Fruit fly (Drosophila melanogaster) whole organism, embryonic: ENCODE results near the gene COX5B.

ENCODE experiments used
- Ada2b ChIP-seq: fragments of 200-800 bp; sonication (Bioruptor generic); IDR thresholded peaks from 2 replicates; pipeline ENCODE4 v1.3.6; 2022; ENCODE audit warnings: missing biosample characterization, missing genetic modification characterization
- B-H2 ChIP-seq: fragments of 200-800 bp; sonication (Bioruptor generic); optimal IDR thresholded peaks from 2 replicates; lab custom pipeline; 2018; ENCODE audit warnings: missing biosample characterization, mild to moderate bottlenecking, missing genetic modification characterization
- CG10274 ChIP-seq: fragments of 200-800 bp; sonication (Bioruptor generic); optimal IDR thresholded peaks from 3 replicates; lab custom pipeline; 2017; ENCODE audit warnings: missing biosample characterization, mild to moderate bottlenecking, missing genetic modification characterization
- CG1233 ChIP-seq: fragments of 200-800 bp; sonication (Bioruptor generic); optimal IDR thresholded peaks from 4 replicates; lab custom pipeline; 2018; ENCODE audit warnings: missing biosample characterization, mild to moderate bottlenecking, missing genetic modification characterization
- CG13123 ChIP-seq: fragments of 200-800 bp; sonication (Bioruptor generic); optimal IDR thresholded peaks from 2 replicates; lab custom pipeline; 2016; ENCODE audit warnings: missing biosample characterization, missing genetic modification characterization
- CG13424 ChIP-seq: fragments of 200-800 bp; sonication (Bioruptor generic); optimal IDR thresholded peaks from 2 replicates; lab custom pipeline; 2019; ENCODE audit warnings: missing biosample characterization, mild to moderate bottlenecking, missing genetic modification characterization, moderate library complexity
- CG13775 ChIP-seq: fragments of 200-800 bp; sonication (Bioruptor generic); optimal IDR thresholded peaks from 3 replicates; lab custom pipeline; 2017; ENCODE audit warnings: missing biosample characterization, mild to moderate bottlenecking, missing genetic modification characterization
- CG14014 ChIP-seq: fragments of 200-800 bp; sonication (Bioruptor generic); IDR thresholded peaks from 2 replicates; pipeline ENCODE4 v1.3.6; 2022; ENCODE audit warnings: missing biosample characterization, missing genetic modification characterization
- CG14441 ChIP-seq: fragments of 200-800 bp; sonication (Bioruptor generic); IDR thresholded peaks from 2 replicates; pipeline ENCODE4 v1.3.6; 2022; ENCODE audit warnings: missing biosample characterization, missing genetic modification characterization
- CG17385 ChIP-seq: fragments of 200-800 bp; sonication (Bioruptor generic); optimal IDR thresholded peaks from 3 replicates; lab custom pipeline; 2018; ENCODE audit warnings: missing biosample characterization, mild to moderate bottlenecking, missing genetic modification characterization
- CG18476 ChIP-seq: fragments of 200-800 bp; sonication (Bioruptor generic); optimal IDR thresholded peaks from 2 replicates; lab custom pipeline; 2016; ENCODE audit warnings: missing biosample characterization, mild to moderate bottlenecking, missing genetic modification characterization
- CG2116 ChIP-seq: fragments of 200-800 bp; sonication (Bioruptor generic); optimal IDR thresholded peaks from 3 replicates; lab custom pipeline; 2018; ENCODE audit warnings: missing biosample characterization, mild to moderate bottlenecking, missing genetic modification characterization
- CG31441 ChIP-seq: fragments of 200-800 bp; sonication (Bioruptor generic); IDR thresholded peaks from 2 replicates; pipeline ENCODE4 v1.3.6; 2022; ENCODE audit warnings: missing biosample characterization, missing genetic modification characterization
- CG32772 ChIP-seq: fragments of 200-800 bp; sonication (Bioruptor generic); IDR thresholded peaks from 2 replicates; pipeline ENCODE4 v1.3.6; 2022; ENCODE audit warnings: missing biosample characterization, missing genetic modification characterization
- CG33213 ChIP-seq: fragments of 200-800 bp; sonication (Bioruptor generic); optimal IDR thresholded peaks from 3 replicates; lab custom pipeline; 2016; ENCODE audit warnings: missing biosample characterization, missing genetic modification characterization
- CG33557 ChIP-seq: fragments of 200-800 bp; sonication (Bioruptor generic); optimal IDR thresholded peaks from 2 replicates; lab custom pipeline; 2019; ENCODE audit warnings: missing biosample characterization, mild to moderate bottlenecking, missing genetic modification characterization, moderate library complexity
- CG3838 ChIP-seq: fragments of 200-800 bp; sonication (Bioruptor generic); optimal IDR thresholded peaks from 3 replicates; lab custom pipeline; 2016; ENCODE audit warnings: missing biosample characterization, missing genetic modification characterization
- CG6175 ChIP-seq: fragments of 200-800 bp; sonication (Bioruptor generic); IDR thresholded peaks from 3 replicates; pipeline ENCODE4 v1.3.6; 2022; ENCODE audit warnings: missing biosample characterization, missing genetic modification characterization
- CG7839 ChIP-seq: fragments of 200-800 bp; sonication (Bioruptor generic); optimal IDR thresholded peaks from 3 replicates; lab custom pipeline; 2018; ENCODE audit warnings: missing biosample characterization, mild to moderate bottlenecking, missing genetic modification characterization, moderate library complexity
- CG8290 ChIP-seq, 3 experiments: fragments of 200-800 bp; sonication (Bioruptor generic); optimal IDR thresholded peaks; 2 replicates each; lab custom pipeline; 2016 to 2019; ENCODE audit warnings: missing biosample characterization in 3 of 3, missing genetic modification characterization in 3 of 3, mild to moderate bottlenecking in 2 of 3, moderate library complexity in 1 of 3
- CG8924 ChIP-seq: fragments of 200-800 bp; optimal IDR thresholded peaks from 3 replicates; lab custom pipeline; 2019; ENCODE audit warnings: missing biosample characterization, mild to moderate bottlenecking, missing genetic modification characterization, moderate library complexity
- CG9215 ChIP-seq: fragments of 200-800 bp; sonication (Bioruptor generic); IDR thresholded peaks from 2 replicates; pipeline ENCODE4 v1.3.6; 2022; ENCODE audit warnings: missing biosample characterization, missing genetic modification characterization
- Dip2 ChIP-seq: fragments of 200-800 bp; sonication (Bioruptor generic); IDR thresholded peaks from 2 replicates; pipeline ENCODE4 v1.3.6; 2022; ENCODE audit warnings: missing biosample characterization, missing genetic modification characterization
- Dref ChIP-seq: fragments of 200-800 bp; sonication (Bioruptor generic); IDR thresholded peaks from 2 replicates; pipeline ENCODE4 v1.3.6; 2022; ENCODE audit warnings: missing biosample characterization, missing genetic modification characterization
- Fer2 ChIP-seq: fragments of 200-800 bp; sonication (Bioruptor generic); optimal IDR thresholded peaks from 2 replicates; lab custom pipeline; 2018; ENCODE audit warnings: missing biosample characterization, mild to moderate bottlenecking, missing genetic modification characterization, moderate library complexity
- HmgD ChIP-seq: fragments of 200-800 bp; sonication (Bioruptor generic); optimal IDR thresholded peaks from 3 replicates; lab custom pipeline; 2016; ENCODE audit warnings: missing biosample characterization, missing genetic modification characterization
- Hmr ChIP-seq: fragments of 200-800 bp; sonication (Bioruptor generic); optimal IDR thresholded peaks from 3 replicates; lab custom pipeline; 2017; ENCODE audit warnings: mild to moderate bottlenecking, missing biosample characterization, missing genetic modification reagents, missing genetic modification characterization
- Med ChIP-seq: fragments of 200-800 bp; sonication (Bioruptor generic); peaks from one replicate; lab custom pipeline; 2016; ENCODE audit warnings: missing biosample characterization, missing genetic modification characterization, mild to moderate bottlenecking, inconsistent platforms, moderate library complexity
- PHDP ChIP-seq: fragments of 200-800 bp; sonication (Bioruptor generic); optimal IDR thresholded peaks from 3 replicates; lab custom pipeline; 2018; ENCODE audit warnings: missing biosample characterization, mild to moderate bottlenecking, missing genetic modification characterization, moderate library complexity
- Sox102F ChIP-seq: fragments of 200-800 bp; sonication (Bioruptor generic); optimal IDR thresholded peaks from 2 replicates; lab custom pipeline; 2018; ENCODE audit warnings: missing biosample characterization, mild to moderate bottlenecking, missing genetic modification characterization, moderate library complexity
- TFAM ChIP-seq: fragments of 200-800 bp; sonication (Bioruptor generic); optimal IDR thresholded peaks from 2 replicates; lab custom pipeline; 2017; ENCODE audit warnings: missing biosample characterization, missing genetic modification characterization, inconsistent platforms
- ara ChIP-seq: fragments of 200-800 bp; sonication (Bioruptor generic); IDR thresholded peaks from 2 replicates; pipeline ENCODE4 v1.3.6; 2022; ENCODE audit warnings: missing biosample characterization, missing genetic modification characterization
- br ChIP-seq: fragments of >200 bp; optimal IDR thresholded peaks from 2 replicates; lab custom pipeline; 2017
- crp ChIP-seq, 2 experiments: fragments of 200-800 bp; sonication (Bioruptor generic); optimal IDR thresholded peaks; 2 replicates in 1 of 2; 3 replicates in 1 of 2; lab custom pipeline; 2017; ENCODE audit warnings: missing biosample characterization in 2 of 2, missing genetic modification characterization in 2 of 2, mild to moderate bottlenecking in 1 of 2, moderate library complexity in 1 of 2
- dm ChIP-seq: fragments of 200-800 bp; sonication (Bioruptor generic); optimal IDR thresholded peaks from 3 replicates; lab custom pipeline; 2016; ENCODE audit warnings: missing biosample characterization, missing genetic modification characterization
- fru ChIP-seq: fragments of >200 bp; optimal IDR thresholded peaks from 2 replicates; lab custom pipeline; 2017
- grau ChIP-seq: fragments of 200-800 bp; optimal IDR thresholded peaks from 3 replicates; lab custom pipeline; 2019; ENCODE audit warnings: missing biosample characterization, mild to moderate bottlenecking, missing genetic modification characterization, moderate library complexity
- jumu ChIP-seq: fragments of 200-800 bp; sonication (Bioruptor generic); optimal IDR thresholded peaks from 3 replicates; lab custom pipeline; 2016; ENCODE audit warnings: missing biosample characterization, missing genetic modification characterization
- org-1 ChIP-seq: fragments of 200-800 bp; sonication (Bioruptor generic); optimal IDR thresholded peaks from 2 replicates; lab custom pipeline; 2017; ENCODE audit warnings: missing biosample characterization, missing genetic modification characterization
- pan ChIP-seq, 4 experiments: fragments of >200 bp in 3 of 4; fragments of 200-800 bp in 1 of 4; sonication (Bioruptor generic) in 1 of 4; optimal IDR thresholded peaks in 3 of 4; IDR thresholded peaks in 1 of 4; 2 replicates each; pipeline versions ENCODE4 v1.3.6 to Lab custom; 2017 to 2022; ENCODE audit warnings: missing biosample characterization in 2 of 4, missing genetic modification characterization in 2 of 4, mixed read lengths in 1 of 4
- repo ChIP-seq: fragments of 200-800 bp; sonication (Bioruptor generic); optimal IDR thresholded peaks from 2 replicates; lab custom pipeline; 2016; ENCODE audit warnings: missing biosample characterization, missing genetic modification characterization
- sens-2 ChIP-seq: fragments of 200-800 bp; sonication (Bioruptor generic); IDR thresholded peaks from 2 replicates; pipeline ENCODE4 v1.3.6; 2022; ENCODE audit warnings: missing biosample characterization, missing genetic modification characterization
- shn ChIP-seq: fragments of 200-800 bp; sonication (Bioruptor generic); optimal IDR thresholded peaks from 3 replicates; lab custom pipeline; 2016; ENCODE audit warnings: missing biosample characterization, missing genetic modification characterization
- sisA ChIP-seq: fragments of 200-800 bp; sonication (Bioruptor generic); IDR thresholded peaks from 2 replicates; pipeline ENCODE4 v1.3.6; 2022; ENCODE audit warnings: missing biosample characterization, missing genetic modification characterization
- sr ChIP-seq: fragments of 200-800 bp; sonication (Bioruptor generic); IDR thresholded peaks from 3 replicates; pipeline ENCODE4 v1.3.6; 2022; ENCODE audit warnings: missing biosample characterization, missing genetic modification characterization
- tll ChIP-seq, 2 experiments: fragments of 200-800 bp in 1 of 2; fragments of >200 bp in 1 of 2; sonication (Bioruptor generic) in 1 of 2; optimal IDR thresholded peaks; 2 replicates each; lab custom pipeline; 2017 to 2019; ENCODE audit warnings: missing biosample characterization in 2 of 2, missing genetic modification characterization in 2 of 2, mild to moderate bottlenecking in 1 of 2, moderate library complexity in 1 of 2
- tx ChIP-seq: fragments of 200-800 bp; sonication (Bioruptor generic); optimal IDR thresholded peaks from 2 replicates; lab custom pipeline; 2016; ENCODE audit warnings: missing biosample characterization, missing genetic modification characterization
- unc-4 ChIP-seq: fragments of 200-800 bp; sonication (Bioruptor generic); IDR thresholded peaks from 2 replicates; pipeline ENCODE4 v1.3.6; 2022; ENCODE audit warnings: missing biosample characterization, missing genetic modification characterization; ENCODE audit not compliant: partially characterized antibody

COX5B gene

DNA sequence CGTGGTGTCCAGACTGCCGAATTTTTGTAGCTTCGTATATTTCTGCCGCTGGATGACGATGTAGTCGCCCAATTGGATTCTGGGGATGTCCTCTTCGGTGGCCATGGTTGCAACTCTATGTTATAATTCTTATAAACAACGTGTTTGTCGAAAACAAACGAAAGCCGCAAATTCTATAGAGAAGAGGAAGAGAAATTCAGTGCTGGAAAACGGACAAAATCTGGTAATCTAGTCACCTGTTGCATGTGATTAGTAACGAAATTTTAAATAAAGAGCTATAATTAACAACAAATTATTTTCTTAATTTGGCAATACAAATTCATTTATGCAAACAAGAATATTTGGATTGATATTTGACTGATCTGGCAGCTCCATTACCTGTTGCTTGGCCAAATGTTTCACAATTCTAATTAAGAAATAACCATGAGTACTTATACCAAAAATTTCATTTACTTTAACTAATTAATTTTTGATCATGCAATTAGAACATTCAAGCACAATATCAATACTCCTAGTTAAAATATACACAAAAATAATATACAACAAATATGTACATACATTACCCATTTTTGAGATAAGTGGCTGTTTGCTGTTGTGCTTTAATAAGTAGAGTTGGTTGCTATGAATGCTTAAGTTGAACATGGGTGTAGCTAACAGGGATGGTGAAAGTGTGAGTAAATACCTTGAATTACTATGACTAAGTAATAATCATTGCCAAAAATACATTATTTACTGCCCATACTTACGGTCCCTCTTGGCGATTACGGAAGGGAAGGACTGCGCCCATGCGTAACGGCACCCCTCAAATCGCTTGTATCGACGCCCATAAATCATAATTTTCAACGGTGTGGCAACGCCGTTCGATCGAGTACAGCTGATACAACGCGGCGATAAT is 4.1 kb downstream of the COX5B start, which contains the start of the genes Trmt6 and Ent2 (continued):
- TF ChIP-seq TFAM (GFP tag; lab: Kevin White, UChicago) (peak; percentile 79), Dref (GFP tag; lab: Robert Waterston, UW) (peak; percentile 49), CG18476 (peak; percentile 87), org-1 (GFP tag; lab: Kevin White, UChicago) (peak; percentile 91), crp (GFP tag; optimal IDR thresholded peaks at IDR 0.05; lab: Kevin White, UChicago) (peak; percentile 48 to 85), ara (GFP tag; lab: Robert Waterston, UW) (peak; percentile 97), sisA (GFP tag; lab: Robert Waterston, UW) (peak; percentile 99), shn (GFP tag; lab: Kevin White, UChicago) (peak; percentile 96), CG6175 (GFP tag; lab: Robert Waterston, UW) (peak; percentile 96), Fer2 (tag; lab: Kevin White, UChicago) (peak; percentile 87), CG32772 (peak; percentile 98), CG14014 (GFP tag; lab: Robert Waterston, UW) (peak; percentile 97), Hmr (GFP tag; lab: Kevin White, UChicago) (peak; percentile 94), CG1233 (GFP tag; lab: Kevin White, UChicago) (peak; percentile 89), CG8290 (GFP tag; optimal IDR thresholded peaks at IDR 0.05; lab: Kevin White, UChicago) (peak; percentile 88), CG8290 (tag; optimal IDR thresholded peaks at IDR 0.05; lab: Kevin White, UChicago) (peak; percentile 58 to 99), dm (GFP tag; lab: Kevin White, UChicago) (peak; percentile 91), pan (optimal IDR thresholded peaks at IDR 0.05; lab: Kevin White, UChicago) (no peak), pan (GFP tag; optimal IDR thresholded peaks at IDR 0.05 in 1 of 2, IDR thresholded peaks at IDR 0.05 in 1 of 2) (peak in 1 of 2 experiments; percentile 98), CG3838 (GFP tag; lab: Kevin White, UChicago) (peak; percentile 89), repo (GFP tag; lab: Kevin White, UChicago) (peak; percentile 93), CG8924 (tag; lab: Kevin White, UChicago) (peak; percentile 92), CG31441 (peak; percentile 91), Sox102F (GFP tag; lab: Kevin White, UChicago) (peak; percentile 95), unc-4 (GFP tag; lab: Robert Waterston, UW) (no peak), PHDP (tag; lab: Kevin White, UChicago) (peak; percentile 91), fru (lab: Kevin White, UChicago) (no peak), CG10274 (peak; percentile 87), sr (GFP tag; lab: Robert Waterston, UW) (peak; percentile 92), sens-2 (GFP tag; lab: Robert Waterston, UW) (peak; percentile 92), tx (GFP tag; lab: Kevin White, UChicago) (peak; percentile 94), B-H2 (GFP tag; lab: Kevin White, UChicago) (peak; percentile 89), HmgD (GFP tag; lab: Kevin White, UChicago) (peak; percentile 96), br (lab: Kevin White, UChicago) (no peak), grau (tag; lab: Kevin White, UChicago) (peak; percentile 94), jumu (GFP tag; lab: Kevin White, UChicago) (peak; percentile 98), Dip2 (GFP tag; lab: Robert Waterston, UW) (peak; percentile 69), Med (GFP tag; lab: Kevin White, UChicago) (peak; percentile 100), CG13775 (GFP tag; lab: Kevin White, UChicago) (peak; percentile 93), CG13123 (GFP tag; lab: Kevin White, UChicago) (peak; percentile 86), CG7839 (tag; lab: Kevin White, UChicago) (peak; percentile 96), CG13424 (tag; lab: Kevin White, UChicago) (peak; percentile 90), CG33557 (GFP tag; lab: Kevin White, UChicago) (peak; percentile 54), CG17385 (GFP tag; lab: Kevin White, UChicago) (peak; percentile 96), CG9215 (GFP tag; lab: Robert Waterston, UW) (peak; percentile 96), CG33213 (GFP tag; lab: Kevin White, UChicago) (peak; percentile 92), Ada2b (peak; percentile 98), CG14441 (GFP tag; lab: Robert Waterston, UW) (peak; percentile 99), CG2116 (GFP tag; lab: Kevin White, UChicago) (peak; percentile 68), tll (GFP tag; optimal IDR thresholded peaks at IDR 0.05; lab: Kevin White, UChicago) (peak in 1 of 2 experiments; percentile 29)
